Fruit fly (Drosophila melanogaster): ENCODE data around the gene Ent2.

Ent2 gene

dm6 chr2L:6553041-6553796 is 8.9 kb upstream of the Ent2 start (continued):
- TF ChIP-seq CG9932 (GFP tag; IDR thresholded peaks at IDR 0.05) (0 out of 2 replicates have a peak, but pooled peaks have one; percentile 7), Hand (GFP tag; optimal IDR thresholded peaks at IDR 0.05) (no peak), sc (optimal IDR thresholded peaks at IDR 0.05) (no peak), sc (GFP tag; optimal IDR thresholded peaks at IDR 0.05) (no peak), B-H1 (GFP tag; IDR thresholded peaks at IDR 0.05) (no peak), CG7357 (GFP tag; IDR thresholded peaks at IDR 0.05) (no peak), CG7556 (GFP tag; optimal IDR thresholded peaks at IDR 0.05) (no peak), grau (tag; optimal IDR thresholded peaks at IDR 0.05) (no peak), wdn (GFP tag; IDR thresholded peaks at IDR 0.05) (no peak), Side (GFP tag; optimal IDR thresholded peaks at IDR 0.05) (no peak), tup (GFP tag; optimal IDR thresholded peaks at IDR 0.05) (no peak), D (optimal IDR thresholded peaks at IDR 0.05) (no peak), D (GFP tag; optimal IDR thresholded peaks at IDR 0.05) (peak; percentile 43), CG42726 (GFP tag; IDR thresholded peaks at IDR 0.05; ENCODE audit: partially characterized antibody) (no peak), C15 (GFP tag; IDR thresholded peaks at IDR 0.05) (no peak), CG12391 (tag; optimal IDR thresholded peaks at IDR 0.05) (peak; percentile 6), GATAe (GFP tag; conservative IDR thresholded peaks at IDR 0.05) (no peak), bowl (GFP tag; IDR thresholded peaks at IDR 0.05) (no peak), CG30020 (tag; optimal IDR thresholded peaks at IDR 0.05) (no peak), CG10565 (GFP tag; optimal IDR thresholded peaks at IDR 0.05) (no peak), Nf-YA (GFP tag; IDR thresholded peaks at IDR 0.05) (no peak), CG3838 (GFP tag; optimal IDR thresholded peaks at IDR 0.05) (no peak), CG7745 (tag; optimal IDR thresholded peaks at IDR 0.05) (no peak), CG1603 (tag; optimal IDR thresholded peaks at IDR 0.05) (peak; percentile 4), Neu2 (GFP tag; optimal IDR thresholded peaks at IDR 0.05; ENCODE audit: borderline replicate concordance) (no peak), nmo (GFP tag; optimal IDR thresholded peaks at IDR 0.05) (no peak), sisA (GFP tag; IDR thresholded peaks at IDR 0.05) (no peak), CG16779 (GFP tag; IDR thresholded peaks at IDR 0.05) (no peak), fd3F (GFP tag; optimal IDR thresholded peaks at IDR 0.05) (no peak), HHEX (GFP tag; optimal IDR thresholded peaks at IDR 0.05) (no peak), gsb-n (tag; optimal IDR thresholded peaks at IDR 0.05) (no peak), dmrt99B (tag; optimal IDR thresholded peaks at IDR 0.05) (peak; percentile 25), NfI (GFP tag; optimal IDR thresholded peaks at IDR 0.05) (no peak), emc (GFP tag; optimal IDR thresholded peaks at IDR 0.05) (no peak), ind (GFP tag; optimal IDR thresholded peaks at IDR 0.05) (no peak), Fer1 (GFP tag; optimal IDR thresholded peaks at IDR 0.05) (no peak), luna (GFP tag; optimal IDR thresholded peaks at IDR 0.05) (no peak), CG33557 (GFP tag; optimal IDR thresholded peaks at IDR 0.05) (peak; percentile 19), pho (GFP tag; optimal IDR thresholded peaks at IDR 0.05) (no peak), btn (GFP tag; optimal IDR thresholded peaks at IDR 0.05) (no peak), Gsc (GFP tag; IDR thresholded peaks at IDR 0.05) (no peak), Max (GFP tag; optimal IDR thresholded peaks at IDR 0.05) (no peak), Antp (GFP tag; optimal IDR thresholded peaks at IDR 0.05) (no peak), CG32532 (GFP tag; IDR thresholded peaks at IDR 0.05) (no peak), inv (GFP tag; IDR thresholded peaks at IDR 0.05; ENCODE audit: partially characterized antibody) (no peak), pnt (GFP tag; optimal IDR thresholded peaks at IDR 0.05) (peak; percentile 38), jigr1 (GFP tag; IDR thresholded peaks at IDR 0.05) (no peak), nau (GFP tag; optimal IDR thresholded peaks at IDR 0.05) (no peak), tna (GFP tag; IDR thresholded peaks at IDR 0.05; ENCODE audit: partially characterized antibody) (no peak), insv (GFP tag; optimal IDR thresholded peaks at IDR 0.05) (no peak), org-1 (GFP tag; optimal IDR thresholded peaks at IDR 0.05) (no peak)

Measured in whole organism, embryonic.